Worm (Caenorhabditis elegans): Measurements from ENCODE around the gene F13A2.4.

F13A2.4 gene

DNA sequence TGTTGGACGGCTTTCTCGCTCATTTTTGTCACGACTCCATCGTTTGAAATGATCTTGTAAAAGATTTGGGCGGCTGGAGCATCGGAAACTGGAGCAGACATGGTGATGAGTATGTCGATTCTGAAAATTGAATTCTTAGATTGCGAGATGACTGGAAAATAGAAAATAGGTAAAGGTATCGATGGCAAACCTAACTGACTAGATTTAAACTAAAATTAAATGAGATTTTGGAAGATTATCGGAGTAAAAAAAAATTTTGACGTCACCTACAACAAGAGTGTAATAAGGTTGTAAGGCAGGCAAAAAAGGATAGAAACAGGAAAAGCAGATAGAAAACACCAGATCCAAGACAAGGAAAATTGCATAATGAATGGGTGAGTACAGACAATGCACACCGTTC lies 21.5 kb upstream of the F13A2.4 start, which contains the start of gene skr-14:
Gene skr-14, minus strand, starts transcription at position 101 of the 400 bp plus-strand sequence.
- TF ChIP-seq mab-5 (tag; optimal IDR thresholded peaks at IDR 0.05) (no peak), sem-4 (tag; optimal IDR thresholded peaks at IDR 0.05) (no peak), ceh-16 (tag; optimal IDR thresholded peaks at IDR 0.05) (no peak), nhr-11 (tag; optimal IDR thresholded peaks at IDR 0.05) (no peak), nhr-12 (tag; optimal IDR thresholded peaks at IDR 0.05) (no peak), aly-2 (tag; optimal IDR thresholded peaks at IDR 0.05) (no peak), C34F6.9 (tag; optimal IDR thresholded peaks at IDR 0.05) (no peak), nhr-21 (tag; optimal IDR thresholded peaks at IDR 0.05) (no peak), fos-1 (tag; optimal IDR thresholded peaks at IDR 0.05) (no peak), unc-62 (GFP tag; optimal IDR thresholded peaks at IDR 0.05) (no peak), ZK546.5 (tag; optimal IDR thresholded peaks at IDR 0.05) (no peak), alr-1 (tag; optimal IDR thresholded peaks at IDR 0.05) (no peak), lsy-2 (tag; optimal IDR thresholded peaks at IDR 0.05) (no peak), lin-13 (GFP tag; optimal IDR thresholded peaks at IDR 0.05) (no peak), ama-1 (optimal IDR thresholded peaks at IDR 0.05) (no peak), blmp-1 (tag; optimal IDR thresholded peaks at IDR 0.05; ENCODE audit: insufficient read depth) (no peak)

DNA sequence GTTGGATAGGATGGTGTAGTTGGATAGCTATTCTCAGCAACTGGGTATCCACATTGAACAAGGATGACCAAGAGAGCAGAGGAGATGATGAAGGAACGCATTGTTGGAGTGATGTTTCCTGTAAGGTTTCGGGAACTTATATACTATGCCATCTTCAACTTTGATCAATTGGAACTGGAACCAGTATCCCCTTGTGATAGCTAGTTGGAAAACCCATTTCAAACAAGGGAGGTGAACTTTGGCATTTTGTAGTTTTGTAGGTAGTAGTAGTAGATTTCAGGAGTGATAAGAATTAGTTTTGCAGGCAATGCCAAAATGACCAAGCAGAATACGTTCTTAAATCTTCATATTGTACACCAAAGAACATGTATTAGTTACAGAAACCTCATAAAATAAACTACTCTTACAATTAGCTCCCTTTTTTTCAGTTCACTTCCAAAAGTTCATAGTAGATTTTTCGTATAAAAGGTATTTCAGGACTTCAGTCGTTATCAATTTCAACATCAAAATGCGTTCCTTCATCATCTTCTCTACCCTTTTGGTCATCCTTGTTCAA lies 19.8 kb upstream of the F13A2.4 start, which contains the start of the genes Y47D7A.7 and Y47D7A.2:
Gene Y47D7A.7, minus strand, starts transcription at position 101 of the 556 bp plus-strand sequence.
Gene Y47D7A.2, plus strand, starts transcription at position 506 of the 556 bp plus-strand sequence.
- no peak for TF ChIP-seq Y55F3AM.14 (GFP tag; optimal IDR thresholded peaks at IDR 0.05)
- TF ChIP-seq sma-9 (GFP tag; optimal IDR thresholded peaks at IDR 0.05) = no peak
- TF ChIP-seq sma-9 (tag; optimal IDR thresholded peaks at IDR 0.05) = no peak
- no peak for TF ChIP-seq zag-1 (tag; optimal IDR thresholded peaks at IDR 0.05)

DNA sequence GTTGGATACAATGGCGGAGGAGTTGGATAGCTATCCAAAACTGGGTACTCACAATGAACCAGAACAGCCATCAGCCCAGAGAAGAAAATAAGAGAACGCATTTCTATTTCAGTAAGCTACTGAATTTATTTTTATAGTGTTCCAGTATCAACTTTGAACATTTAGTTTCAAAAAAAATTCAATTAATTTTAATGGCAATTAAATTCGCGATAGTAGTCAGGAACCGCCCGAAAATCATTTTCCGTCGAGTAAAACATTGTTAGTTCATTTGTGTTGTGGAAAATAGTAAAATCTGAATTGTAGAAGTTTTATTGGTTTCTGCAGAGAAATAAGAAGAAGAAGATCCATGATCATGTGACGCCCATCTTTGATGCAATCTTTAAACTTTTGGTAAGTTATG lies 18.1 kb upstream of the F13A2.4 start, which contains the start of gene Y47D7A.6:
Gene Y47D7A.6, minus strand, starts transcription at position 101 of the 400 bp plus-strand sequence.
- TF ChIP-seq nhr-23 (tag; optimal IDR thresholded peaks at IDR 0.05) (no peak), dmd-4 (tag; optimal IDR thresholded peaks at IDR 0.05) (no peak), gmeb-1 (tag; optimal IDR thresholded peaks at IDR 0.05) (no peak), fos-1 (tag; optimal IDR thresholded peaks at IDR 0.05) (no peak), ceh-16 (tag; optimal IDR thresholded peaks at IDR 0.05) (no peak), nhr-237 (tag; optimal IDR thresholded peaks at IDR 0.05) (no peak), mbf-1 (tag; optimal IDR thresholded peaks at IDR 0.05) (no peak), ztf-4 (tag; optimal IDR thresholded peaks at IDR 0.05) (no peak), nhr-10 (tag; optimal IDR thresholded peaks at IDR 0.05) (no peak), ceh-82 (tag; optimal IDR thresholded peaks at IDR 0.05) (no peak), nhr-25 (tag; optimal IDR thresholded peaks at IDR 0.05) (no peak), blmp-1 (tag; optimal IDR thresholded peaks at IDR 0.05; ENCODE audit: insufficient read depth) (no peak), zag-1 (tag; optimal IDR thresholded peaks at IDR 0.05) (no peak), nhr-6 (tag; optimal IDR thresholded peaks at IDR 0.05) (no peak), crh-2 (tag; optimal IDR thresholded peaks at IDR 0.05) (no peak), Y55F3AM.14 (GFP tag; optimal IDR thresholded peaks at IDR 0.05) (no peak), lsy-2 (tag; optimal IDR thresholded peaks at IDR 0.05) (no peak), ama-1 (optimal IDR thresholded peaks at IDR 0.05) (no peak)

DNA sequence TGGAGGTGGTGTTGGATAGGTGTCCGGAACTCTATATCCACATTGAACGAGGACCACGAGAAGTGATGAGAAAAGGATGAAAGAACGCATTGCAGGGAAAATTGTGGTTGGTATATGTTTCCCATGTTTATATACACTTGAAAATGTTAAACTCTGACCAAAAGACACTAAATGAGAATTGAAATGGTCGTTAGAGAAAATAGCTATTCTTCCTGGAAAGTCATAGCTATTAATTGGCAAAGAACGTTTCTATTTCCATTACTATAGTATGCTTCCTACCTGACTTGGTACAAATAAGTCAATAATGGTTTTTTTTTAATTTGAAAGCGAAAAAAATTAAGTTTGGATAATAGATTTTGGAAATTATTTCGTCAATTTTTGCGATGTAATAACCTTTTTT lies 16.7 kb upstream of the F13A2.4 start, which contains the start of gene Y47D7A.18:
Gene Y47D7A.18, minus strand, starts transcription at position 101 of the 400 bp plus-strand sequence.
- TF ChIP-seq alr-1 (tag; optimal IDR thresholded peaks at IDR 0.05) (no peak), nhr-21 (tag; optimal IDR thresholded peaks at IDR 0.05) (no peak), F13H6.1 (tag; optimal IDR thresholded peaks at IDR 0.05) (no peak), crh-2 (tag; optimal IDR thresholded peaks at IDR 0.05) (no peak), elt-3 (tag; optimal IDR thresholded peaks at IDR 0.05) (no peak), peb-1 (tag; optimal IDR thresholded peaks at IDR 0.05) (no peak), lin-39 (tag; optimal IDR thresholded peaks at IDR 0.05) (no peak), R02D3.7 (tag; optimal IDR thresholded peaks at IDR 0.05) (no peak), nhr-129 (tag; optimal IDR thresholded peaks at IDR 0.05) (no peak), nhr-12 (tag; optimal IDR thresholded peaks at IDR 0.05) (no peak)

All from whole organism, L2 larva.